Worm (Caenorhabditis elegans) whole organism, late embryonic: Measurements from ENCODE around the gene C07H4.1.

Experiments used
- C08G9.2 ChIP-seq: sonication (generic microtip); optimal IDR thresholded peaks from 2 replicates; lab custom pipeline; 2016; ENCODE audit warnings: mild to moderate bottlenecking, missing genetic modification characterization, moderate library complexity, missing compliant biosample characterization
- C38D4.7 ChIP-seq: fragments of 200-800 bp; sonication (Bioruptor generic); optimal IDR thresholded peaks from 2 replicates; lab custom pipeline; 2018; ENCODE audit warnings: mild to moderate bottlenecking, missing genetic modification characterization, moderate library complexity, missing compliant biosample characterization
- ahr-1 ChIP-seq: sonication (generic microtip); optimal IDR thresholded peaks from 2 replicates; lab custom pipeline; 2016; ENCODE audit warnings: missing genetic modification characterization, missing compliant biosample characterization
- ama-1 ChIP-seq: fragments of 150-350 bp; optimal IDR thresholded peaks from 2 replicates; lab custom pipeline; 2014
- ceh-14 ChIP-seq: sonication (generic microtip); optimal IDR thresholded peaks from 2 replicates; lab custom pipeline; 2016; ENCODE audit warnings: missing genotype, missing genetic modification characterization, missing compliant biosample characterization
- ceh-18 ChIP-seq: sonication (generic microtip); optimal IDR thresholded peaks from 2 replicates; lab custom pipeline; 2016; ENCODE audit warnings: missing genetic modification characterization, missing compliant biosample characterization
- ceh-19 ChIP-seq: fragments of 200-800 bp; sonication (Bioruptor generic); optimal IDR thresholded peaks from 2 replicates; lab custom pipeline; 2018; ENCODE audit warnings: mild to moderate bottlenecking, missing genetic modification characterization, missing compliant biosample characterization
- ceh-24 ChIP-seq: sonication (generic microtip); optimal IDR thresholded peaks from 2 replicates; lab custom pipeline; 2016; ENCODE audit warnings: mild to moderate bottlenecking, missing genetic modification characterization, missing compliant biosample characterization
- ceh-30 ChIP-seq: fragments of 150-350 bp; optimal IDR thresholded peaks from 2 replicates; lab custom pipeline; 2014; ENCODE audit warnings: missing biosample characterization, missing genetic modification characterization
- ceh-31 ChIP-seq: sonication (generic microtip); optimal IDR thresholded peaks from 2 replicates; lab custom pipeline; 2016; ENCODE audit warnings: missing genetic modification characterization, missing compliant biosample characterization
- ceh-34 ChIP-seq: sonication (generic microtip); optimal IDR thresholded peaks from 2 replicates; lab custom pipeline; 2016; ENCODE audit warnings: mild to moderate bottlenecking, missing genetic modification characterization, missing compliant biosample characterization
- ceh-9 ChIP-seq: sonication (generic microtip); optimal IDR thresholded peaks from 2 replicates; lab custom pipeline; 2016; ENCODE audit warnings: mild to moderate bottlenecking, missing genetic modification characterization, inconsistent platforms, missing compliant biosample characterization
- che-1 ChIP-seq: sonication (generic microtip); optimal IDR thresholded peaks from 2 replicates; lab custom pipeline; 2016; ENCODE audit warnings: mild to moderate bottlenecking, missing genetic modification characterization, missing compliant biosample characterization
- dmd-4 ChIP-seq: sonication (generic microtip); optimal IDR thresholded peaks from 2 replicates; lab custom pipeline; 2016; ENCODE audit warnings: borderline replicate concordance, missing genetic modification characterization, missing compliant biosample characterization
- elt-2 ChIP-seq: sonication (generic microtip); optimal IDR thresholded peaks from 2 replicates; lab custom pipeline; 2016; ENCODE audit warnings: missing genetic modification reagents, missing genetic modification characterization, missing compliant biosample characterization
- elt-4 ChIP-seq: sonication (generic microtip); optimal IDR thresholded peaks from 2 replicates; lab custom pipeline; 2016; ENCODE audit warnings: missing genetic modification characterization, missing compliant biosample characterization
- ets-4 ChIP-seq: sonication (generic microtip); optimal IDR thresholded peaks from 2 replicates; lab custom pipeline; 2016; ENCODE audit warnings: missing genetic modification characterization, missing compliant biosample characterization
- eyg-1 ChIP-seq: sonication (generic microtip); optimal IDR thresholded peaks from 2 replicates; lab custom pipeline; 2016; ENCODE audit warnings: missing genotype, missing genetic modification characterization, missing compliant biosample characterization
- fax-1 ChIP-seq: sonication (generic microtip); optimal IDR thresholded peaks from 2 replicates; lab custom pipeline; 2016; ENCODE audit warnings: missing genotype, missing genetic modification characterization, missing compliant biosample characterization
- fkh-10 ChIP-seq: fragments of 150-350 bp; optimal IDR thresholded peaks from 2 replicates; lab custom pipeline; 2014; ENCODE audit warnings: missing biosample characterization, missing genetic modification reagents, missing genetic modification characterization
- hlh-15 ChIP-seq: sonication (generic microtip); optimal IDR thresholded peaks from 2 replicates; lab custom pipeline; 2016; ENCODE audit warnings: missing genetic modification characterization, missing compliant biosample characterization
- hlh-30 ChIP-seq: sonication (generic microtip); optimal IDR thresholded peaks from 2 replicates; lab custom pipeline; 2017; ENCODE audit warnings: antibody characterized with exemption, missing genetic modification characterization, missing compliant biosample characterization; ENCODE audit not compliant: insufficient read depth
- lin-11 ChIP-seq: fragments of 200-800 bp; sonication (Bioruptor generic); optimal IDR thresholded peaks from 2 replicates; lab custom pipeline; 2018; ENCODE audit warnings: mild to moderate bottlenecking, missing genetic modification characterization, missing compliant biosample characterization
- madf-2 ChIP-seq: sonication (generic microtip); optimal IDR thresholded peaks from 2 replicates; lab custom pipeline; 2017; ENCODE audit warnings: missing genetic modification characterization, missing compliant biosample characterization
- mec-3 ChIP-seq: sonication (generic microtip); optimal IDR thresholded peaks from 2 replicates; lab custom pipeline; 2016; ENCODE audit warnings: borderline replicate concordance, missing genetic modification characterization, missing compliant biosample characterization
- nfya-1 ChIP-seq: sonication (generic microtip); optimal IDR thresholded peaks from 2 replicates; lab custom pipeline; 2017; ENCODE audit warnings: missing genetic modification characterization, mild to moderate bottlenecking, missing compliant biosample characterization, antibody characterized with exemption, moderate library complexity
- nhr-11 ChIP-seq: fragments of 150-350 bp; optimal IDR thresholded peaks from 2 replicates; lab custom pipeline; 2014; ENCODE audit warnings: missing biosample characterization, missing genetic modification characterization
- npax-4 ChIP-seq: sonication (generic microtip); optimal IDR thresholded peaks from 2 replicates; lab custom pipeline; 2016; ENCODE audit warnings: missing genetic modification characterization, missing compliant biosample characterization
- pag-3 ChIP-seq: sonication (generic microtip); optimal IDR thresholded peaks from 2 replicates; lab custom pipeline; 2016; ENCODE audit warnings: missing compliant biosample characterization, missing genetic modification characterization, borderline replicate concordance
- pat-9 ChIP-seq: fragments of 200-800 bp; sonication (Bioruptor generic); optimal IDR thresholded peaks from 2 replicates; lab custom pipeline; 2018; ENCODE audit warnings: mild to moderate bottlenecking, missing genetic modification characterization, moderate library complexity, missing compliant biosample characterization
- pax-1 ChIP-seq: fragments of 150-350 bp; optimal IDR thresholded peaks from 2 replicates; lab custom pipeline; 2014; ENCODE audit warnings: missing biosample characterization, missing genetic modification characterization
- pros-1 ChIP-seq: fragments of 150-350 bp; optimal IDR thresholded peaks from 2 replicates; lab custom pipeline; 2014; ENCODE audit warnings: missing biosample characterization, missing genetic modification reagents, missing genetic modification characterization
- sox-2 ChIP-seq: fragments of 200-800 bp; sonication (Bioruptor generic); IDR thresholded peaks from 2 replicates; pipeline ENCODE4 v1.3.6; 2022; ENCODE audit warnings: missing genetic modification reagents, missing genetic modification characterization, missing compliant biosample characterization
- sox-4 ChIP-seq: sonication (generic microtip); optimal IDR thresholded peaks from 2 replicates; lab custom pipeline; 2017; ENCODE audit warnings: mild to moderate bottlenecking, missing genetic modification characterization, inconsistent platforms, missing compliant biosample characterization
- syd-9 ChIP-seq: sonication (generic microtip); optimal IDR thresholded peaks from 2 replicates; lab custom pipeline; 2016; ENCODE audit warnings: mild to moderate bottlenecking, missing genetic modification characterization, moderate library complexity, missing compliant biosample characterization
- tbx-7 ChIP-seq: sonication (generic microtip); optimal IDR thresholded peaks from 2 replicates; lab custom pipeline; 2016; ENCODE audit warnings: missing genotype, missing genetic modification characterization, missing compliant biosample characterization
- unc-55 ChIP-seq: sonication (generic microtip); optimal IDR thresholded peaks from 2 replicates; lab custom pipeline; 2017; ENCODE audit warnings: missing biosample characterization, missing genetic modification reagents, missing genetic modification characterization
- unc-86 ChIP-seq: sonication (generic microtip); optimal IDR thresholded peaks from 2 replicates; lab custom pipeline; 2016; ENCODE audit warnings: missing genetic modification characterization, missing compliant biosample characterization
- ztf-16 ChIP-seq: sonication (generic microtip); optimal IDR thresholded peaks from 2 replicates; lab custom pipeline; 2017; ENCODE audit warnings: missing genetic modification characterization, missing compliant biosample characterization

Gene C07H4.1

DNA sequence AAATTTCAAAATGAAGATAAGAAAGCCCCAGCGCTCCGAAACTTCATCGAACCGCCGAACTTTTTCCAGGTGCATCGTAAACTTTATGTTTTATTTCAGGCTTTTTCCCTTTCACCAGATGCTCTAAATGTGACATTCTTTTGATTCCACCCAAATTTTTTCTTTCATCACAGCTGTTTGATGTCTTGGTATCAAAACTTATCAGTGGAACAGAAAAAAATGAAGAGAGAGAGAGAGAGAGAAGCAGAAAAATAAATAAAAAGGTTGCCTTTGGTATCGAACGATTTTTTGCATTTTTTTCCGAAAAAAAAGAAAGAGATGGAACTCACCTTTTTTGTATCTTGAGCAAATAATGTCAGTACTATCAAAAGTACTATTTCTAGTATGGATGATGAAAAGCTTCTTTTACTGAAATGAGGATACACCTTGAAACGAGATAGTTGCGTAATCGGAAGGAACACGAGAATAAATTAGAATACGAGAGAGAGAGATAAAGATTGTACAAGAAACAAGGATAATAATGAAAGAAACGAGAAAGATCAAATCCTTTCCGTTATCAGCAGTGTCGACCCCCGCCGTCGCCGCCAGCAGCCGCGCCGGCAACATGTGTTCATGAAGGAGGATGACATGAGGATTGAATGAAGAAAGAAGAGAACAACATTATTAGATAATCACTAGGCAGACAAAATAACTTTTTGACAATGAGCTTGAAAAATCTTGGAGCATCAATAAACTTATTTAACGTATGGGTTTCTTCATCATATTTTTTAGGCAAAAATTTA lies 17.2 kb downstream of the C07H4.1 start:
- TF ChIP-seq syd-9 (tag; lab: Kevin White, UChicago) (no peak), ceh-18 (tag; lab: Kevin White, UChicago) (peak; percentile 35), C38D4.7 (GFP tag; lab: Kevin White, UChicago) (no peak), ceh-19 (no peak), unc-55 (GFP tag; lab: Kevin White, UChicago) (peak; percentile 32), mec-3 (tag; lab: Kevin White, UChicago) (no peak), sox-2 (GFP tag; lab: Robert Waterston, UW) (no peak)

DNA sequence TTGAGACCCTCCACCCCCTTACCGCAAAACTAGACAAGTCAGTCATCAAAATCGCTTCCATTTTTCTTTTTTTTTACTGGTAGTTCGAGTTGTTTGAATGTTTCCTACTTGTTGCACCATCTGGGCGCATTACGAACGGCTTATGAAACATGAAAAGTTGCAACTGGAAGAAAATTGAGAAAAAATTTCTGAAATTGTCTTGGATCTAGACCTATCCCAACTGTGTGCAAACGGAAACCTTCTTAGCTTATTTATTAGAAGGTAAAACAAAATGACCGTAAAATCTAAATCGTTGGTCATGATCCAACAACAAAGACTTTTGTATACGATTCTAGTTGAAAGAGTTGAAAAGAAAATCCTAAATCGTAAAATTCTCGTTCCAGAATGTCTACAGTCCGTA lies 19.0 kb downstream of the C07H4.1 start:
- TF ChIP-seq pag-3 (no peak), ceh-34 (tag; lab: Kevin White, UChicago) (no peak), pat-9 (no peak), fax-1 (tag; lab: Kevin White, UChicago) (no peak)

DNA sequence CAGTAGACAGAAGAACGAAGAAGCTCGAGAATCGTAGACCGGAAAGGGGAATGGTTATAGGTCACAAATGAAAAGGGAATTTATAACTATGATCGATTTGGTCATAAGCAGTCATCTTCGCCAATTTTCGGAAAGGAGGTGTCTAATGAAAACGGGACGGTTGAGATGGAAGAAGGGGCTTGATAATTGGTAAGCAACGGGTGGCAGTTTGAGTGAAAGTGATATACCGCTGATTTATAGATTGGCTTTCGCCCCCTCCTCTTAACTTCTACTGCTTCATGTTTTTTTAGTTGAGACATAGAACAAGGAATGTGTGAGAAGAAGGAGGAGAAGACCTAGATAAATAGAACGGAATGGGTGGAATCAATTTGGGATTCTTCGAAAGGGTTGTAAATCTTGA lies 20.7 kb downstream of the C07H4.1 start:
- TF ChIP-seq elt-2 (tag; lab: Kevin White, UChicago) (no peak), hlh-15 (tag; lab: Kevin White, UChicago) (no peak)

DNA sequence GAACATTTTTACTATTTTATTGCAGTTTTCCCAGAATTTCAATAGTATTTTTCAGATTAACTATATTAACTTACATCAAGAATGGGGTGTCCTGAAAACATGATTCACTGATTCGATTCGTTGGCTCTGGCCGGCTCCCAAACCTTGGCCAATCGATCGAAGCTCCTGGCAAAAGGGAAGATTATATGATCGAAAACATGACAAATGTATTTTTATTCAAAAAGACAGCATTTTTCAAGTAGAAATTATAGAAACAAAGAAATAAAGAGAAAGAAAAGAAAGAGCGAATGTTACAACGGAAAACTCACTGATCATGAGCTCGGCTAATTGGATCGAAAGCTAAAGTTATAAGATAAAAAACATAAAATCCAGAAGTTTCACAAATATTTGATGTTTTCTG lies 22.7 kb downstream of the C07H4.1 start, which contains the start of gene T24B8.4:
Gene T24B8.4, minus strand, starts transcription at position 101 of the 400 bp plus-strand sequence.
- TF ChIP-seq ceh-24 (tag; lab: Kevin White, UChicago) (no peak), dmd-4 (no peak), ceh-9 (no peak), eyg-1 (tag; lab: Kevin White, UChicago) (no peak), ahr-1 (tag; lab: Kevin White, UChicago) (no peak), che-1 (tag; lab: Kevin White, UChicago) (no peak), sox-4 (tag; lab: Kevin White, UChicago) (no peak), ceh-14 (tag; lab: Kevin White, UChicago) (no peak), ets-4 (tag; lab: Kevin White, UChicago) (no peak), elt-2 (tag; lab: Kevin White, UChicago) (no peak), lin-11 (tag; lab: Kevin White, UChicago) (no peak), ceh-30 (tag; lab: Kevin White, UChicago) (no peak), npax-4 (tag; lab: Kevin White, UChicago) (no peak), pros-1 (tag; lab: Kevin White, UChicago) (no peak), madf-2 (tag; lab: Kevin White, UChicago) (no peak), ama-1 (lab: Kevin White, UChicago) (no peak)

DNA sequence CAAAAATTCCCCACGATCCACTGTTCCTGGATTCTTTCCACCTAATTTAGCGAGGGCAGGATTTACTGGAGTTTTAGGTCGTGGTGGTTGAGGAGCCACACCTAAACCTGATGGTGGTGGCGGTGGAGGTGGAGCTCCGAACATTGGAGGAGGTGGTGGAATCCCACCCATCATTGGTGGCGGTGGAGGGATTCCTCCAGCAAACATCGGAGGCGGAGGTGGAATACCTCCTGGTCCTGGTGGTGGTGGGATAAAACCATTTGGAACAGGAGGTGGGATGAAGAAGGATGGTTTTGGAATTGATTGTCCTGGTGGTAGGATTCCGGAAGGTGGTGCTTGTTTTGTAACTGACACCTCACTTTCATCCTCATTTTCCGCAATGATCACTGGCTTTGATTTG lies 23.6 kb downstream of the C07H4.1 start:
- TF ChIP-seq syd-9 (tag; lab: Kevin White, UChicago) (no peak), elt-4 (tag; lab: Kevin White, UChicago) (no peak), sox-2 (GFP tag; lab: Robert Waterston, UW) (no peak), fkh-10 (GFP tag; lab: Kevin White, UChicago) (no peak), dmd-4 (no peak), hlh-30 (tag; lab: Kevin White, UChicago) (no peak), nfya-1 (tag; lab: Kevin White, UChicago) (no peak), C08G9.2 (tag; lab: Kevin White, UChicago) (no peak), unc-86 (no peak), pax-1 (tag; lab: Kevin White, UChicago) (no peak), ztf-16 (tag; lab: Kevin White, UChicago) (no peak), tbx-7 (tag; lab: Kevin White, UChicago) (no peak), che-1 (tag; lab: Kevin White, UChicago) (no peak), ceh-31 (no peak), nhr-11 (tag; lab: Kevin White, UChicago) (no peak), ama-1 (lab: Kevin White, UChicago) (no peak), lin-11 (tag; lab: Kevin White, UChicago) (no peak)
- TF ChIP-seq, all 69 proteins: peak for 0
